Worm (Caenorhabditis elegans) whole organism, late embryonic: ENCODE data around the gene gpa-5.

Experiments used
- ceh-18 ChIP-seq: sonication (generic microtip); optimal IDR thresholded peaks from 2 replicates; lab custom pipeline; 2016; ENCODE audit warnings: missing genetic modification characterization, missing compliant biosample characterization
- ceh-48 ChIP-seq: sonication (generic microtip); optimal IDR thresholded peaks from 2 replicates; lab custom pipeline; 2016; ENCODE audit warnings: missing genetic modification characterization, inconsistent platforms, missing compliant biosample characterization
- dmd-4 ChIP-seq: sonication (generic microtip); optimal IDR thresholded peaks from 2 replicates; lab custom pipeline; 2016; ENCODE audit warnings: borderline replicate concordance, missing genetic modification characterization, missing compliant biosample characterization
- elt-2 ChIP-seq: sonication (generic microtip); optimal IDR thresholded peaks from 2 replicates; lab custom pipeline; 2016; ENCODE audit warnings: missing genetic modification reagents, missing genetic modification characterization, missing compliant biosample characterization
- elt-4 ChIP-seq: sonication (generic microtip); optimal IDR thresholded peaks from 2 replicates; lab custom pipeline; 2016; ENCODE audit warnings: missing genetic modification characterization, missing compliant biosample characterization
- fkh-10 ChIP-seq: fragments of 150-350 bp; optimal IDR thresholded peaks from 2 replicates; lab custom pipeline; 2014; ENCODE audit warnings: missing biosample characterization, missing genetic modification reagents, missing genetic modification characterization
- hlh-15 ChIP-seq: sonication (generic microtip); optimal IDR thresholded peaks from 2 replicates; lab custom pipeline; 2016; ENCODE audit warnings: missing genetic modification characterization, missing compliant biosample characterization
- lin-11 ChIP-seq: fragments of 200-800 bp; sonication (Bioruptor generic); optimal IDR thresholded peaks from 2 replicates; lab custom pipeline; 2018; ENCODE audit warnings: mild to moderate bottlenecking, missing genetic modification characterization, missing compliant biosample characterization
- pat-9 ChIP-seq: fragments of 200-800 bp; sonication (Bioruptor generic); optimal IDR thresholded peaks from 2 replicates; lab custom pipeline; 2018; ENCODE audit warnings: mild to moderate bottlenecking, missing genetic modification characterization, moderate library complexity, missing compliant biosample characterization
- rnt-1 ChIP-seq: sonication (generic microtip); optimal IDR thresholded peaks from 2 replicates; lab custom pipeline; 2016; ENCODE audit warnings: missing genetic modification characterization, missing compliant biosample characterization
- unc-42 ChIP-seq: sonication (generic microtip); optimal IDR thresholded peaks from 2 replicates; lab custom pipeline; 2016; ENCODE audit warnings: missing genotype, missing genetic modification characterization, missing compliant biosample characterization

DNA sequence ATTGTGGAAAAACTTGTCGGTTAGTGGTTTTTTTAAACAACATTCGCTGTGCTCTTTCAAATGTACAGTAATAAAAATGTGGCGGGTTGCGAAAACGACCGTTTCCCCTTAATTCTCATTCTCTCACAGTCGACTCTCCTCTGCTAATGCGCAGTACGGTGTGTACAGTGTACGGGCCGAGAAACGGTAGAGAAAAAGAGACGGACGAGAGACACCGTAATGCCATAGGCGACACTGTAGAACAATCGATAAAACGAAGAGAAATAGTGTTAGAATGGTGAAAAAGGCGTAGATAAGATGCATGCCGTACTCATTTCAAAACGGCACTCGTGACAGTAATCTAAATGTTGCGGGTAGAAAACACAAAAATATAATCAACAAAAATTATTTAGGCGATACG, 30.4 kb downstream of the gpa-5 start:
- TF ChIP-seq dmd-4 (tag; lab: Kevin White, UChicago) (no peak), pat-9 (tag; lab: Kevin White, UChicago) (no peak), rnt-1 (tag; lab: Kevin White, UChicago) (no peak), fkh-10 (GFP tag; lab: Kevin White, UChicago) (no peak), lin-11 (no peak), elt-4 (tag; lab: Kevin White, UChicago) (no peak), hlh-15 (tag; lab: Kevin White, UChicago) (no peak), ceh-48 (no peak), ceh-18 (no peak), unc-42 (tag; lab: Kevin White, UChicago) (no peak), elt-2 (tag; lab: Kevin White, UChicago) (peak; percentile 54)
